Fruit fly (Drosophila melanogaster) whole organism: Measurements from ENCODE around the gene CG13068.

Experiments used
- Dll ChIP-seq: fragments of >200 bp; optimal IDR thresholded peaks from 2 replicates; lab custom pipeline; 2017
- EcR ChIP-seq, 2 experiments: fragments of >200 bp; optimal IDR thresholded peaks; 2 replicates each; lab custom pipeline; 2017; ENCODE audit warnings: missing biosample characterization in 2 of 2, missing genetic modification characterization in 2 of 2, missing genetic modification reagents in 2 of 2
- pan ChIP-seq: fragments of >200 bp; optimal IDR thresholded peaks from 2 replicates; lab custom pipeline; 2017
- usp ChIP-seq: fragments of >200 bp; optimal IDR thresholded peaks from 2 replicates; lab custom pipeline; 2017; ENCODE audit warnings: missing biosample characterization, missing genetic modification characterization, mixed read lengths

dm6 chr3L:16286258-16286657 is 17.1 kb downstream of the CG13068 start:
- TF ChIP-seq Dll (lab: Kevin White, UChicago) (no peak), usp (GFP tag; lab: Kevin White, UChicago) (no peak), pan (lab: Kevin White, UChicago) (no peak), EcR (GFP tag; optimal IDR thresholded peaks at IDR 0.05; lab: Kevin White, UChicago) (no peak)
